Fruit fly (Drosophila melanogaster) whole organism, adult: Measurements from ENCODE around the gene CG9021.

Experiments used
- CG12768 ChIP-seq: fragments of 200-800 bp; sonication (Bioruptor generic); optimal IDR thresholded peaks from 2 replicates; lab custom pipeline; 2017; ENCODE audit warnings: missing biosample characterization, missing genetic modification characterization, mild to moderate bottlenecking, moderate library complexity, missing genetic modification reagents
- CG1620 ChIP-seq: fragments of 200-800 bp; sonication (Bioruptor generic); optimal IDR thresholded peaks from 2 replicates; lab custom pipeline; 2016; ENCODE audit warnings: missing biosample characterization, missing genetic modification characterization
- CG5204 ChIP-seq: fragments of 200-800 bp; sonication (Bioruptor generic); optimal IDR thresholded peaks from 2 replicates; lab custom pipeline; 2016; ENCODE audit warnings: missing biosample characterization, missing genetic modification characterization
- CG7045 ChIP-seq: fragments of 200-800 bp; sonication (Bioruptor generic); optimal IDR thresholded peaks from 2 replicates; lab custom pipeline; 2017; ENCODE audit warnings: missing biosample characterization, mild to moderate bottlenecking, missing genetic modification characterization
- bab1 ChIP-seq: fragments of 200-800 bp; sonication (Bioruptor generic); optimal IDR thresholded peaks from 3 replicates; lab custom pipeline; 2019; ENCODE audit warnings: missing biosample characterization, mild to moderate bottlenecking, missing genetic modification characterization, moderate library complexity
- cic ChIP-seq: fragments of 200-800 bp; sonication (Bioruptor generic); optimal IDR thresholded peaks from 2 replicates; lab custom pipeline; 2017; ENCODE audit warnings: missing biosample characterization, mild to moderate bottlenecking, missing genetic modification characterization, moderate library complexity
- pad ChIP-seq: fragments of 200-800 bp; sonication (Bioruptor generic); optimal IDR thresholded peaks from 3 replicates; lab custom pipeline; 2017; ENCODE audit warnings: missing biosample characterization, missing genetic modification characterization, mild to moderate bottlenecking, moderate library complexity, missing genetic modification reagents

DNA sequence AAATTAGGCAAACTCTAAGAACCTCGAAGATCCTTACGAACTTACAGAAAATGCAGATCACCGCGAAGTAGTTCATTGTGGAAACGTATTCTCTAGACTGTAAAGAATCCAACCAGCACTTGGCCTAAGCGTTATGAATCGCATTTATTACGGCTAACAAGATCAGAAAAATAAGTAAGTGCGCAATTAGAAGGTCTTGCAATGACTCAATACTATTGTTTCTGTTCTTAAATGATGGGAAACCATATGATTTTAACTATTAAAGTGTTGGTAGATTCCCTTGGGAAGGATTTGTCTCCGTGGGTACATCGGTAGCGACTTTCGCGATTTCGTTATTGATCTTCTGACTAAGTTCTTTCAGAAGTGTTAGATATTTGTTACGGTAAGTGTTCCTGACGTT lies 11.7 kb downstream of the CG9021 start, which contains the start of gene Acp26Ab:
- TF ChIP-seq pad (GFP tag; lab: Kevin White, UChicago) (no peak), cic (GFP tag; lab: Kevin White, UChicago) (no peak), CG12768 (GFP tag; lab: Kevin White, UChicago) (no peak), CG5204 (GFP tag; lab: Kevin White, UChicago) (no peak), CG7045 (GFP tag; lab: Kevin White, UChicago) (no peak), CG1620 (GFP tag; lab: Kevin White, UChicago) (no peak), bab1 (no peak)
